Fruit fly (Drosophila melanogaster): Measurements from ENCODE around the gene ksh.
A peak's percentile ranks its signal among the peaks of the same experiment; 100 is the strongest.

Gene ksh

DNA sequence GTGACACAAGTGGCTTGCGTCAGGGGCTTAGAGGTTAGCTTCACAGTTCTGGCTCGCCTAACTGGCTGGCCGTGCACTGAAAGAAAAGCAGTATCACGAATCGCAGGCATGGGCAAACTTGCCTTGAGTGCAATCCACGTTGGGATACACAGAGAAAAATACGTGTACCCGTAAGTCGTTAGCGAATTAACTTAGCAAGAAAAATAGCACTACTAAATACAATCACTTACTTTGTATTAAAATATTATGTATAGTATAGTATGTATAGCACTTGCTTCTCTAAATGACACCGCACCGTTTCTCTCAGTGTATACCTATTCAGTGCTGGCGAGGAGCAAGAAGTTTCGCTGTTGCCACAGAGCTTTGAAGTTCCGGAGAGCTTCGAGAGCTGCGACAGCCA lies 41.7 kb downstream of the ksh start (continued):
- TF ChIP-seq Fer2 (tag; optimal IDR thresholded peaks at IDR 0.05) (no peak), lilli (GFP tag; optimal IDR thresholded peaks at IDR 0.05) (peak; percentile 31), Dll (GFP tag; IDR thresholded peaks at IDR 0.05; ENCODE audit: partially characterized antibody) (no peak), CoRest (tag; optimal IDR thresholded peaks at IDR 0.05) (peak; percentile 37), phol (tag; optimal IDR thresholded peaks at IDR 0.05) (peak; percentile 40), Oli (tag; optimal IDR thresholded peaks at IDR 0.05) (peak; percentile 48), CG17912 (GFP tag; optimal IDR thresholded peaks at IDR 0.05) (no peak), Abd-B (GFP tag; optimal IDR thresholded peaks at IDR 0.05) (peak; percentile 38), CG10979 (tag; optimal IDR thresholded peaks at IDR 0.05) (peak; percentile 38), inv (GFP tag; IDR thresholded peaks at IDR 0.05; ENCODE audit: partially characterized antibody) (no peak), zfh2 (GFP tag; optimal IDR thresholded peaks at IDR 0.05) (no peak), CG12236 (GFP tag; optimal IDR thresholded peaks at IDR 0.05) (no peak), CG17612 (GFP tag; IDR thresholded peaks at IDR 0.05) (no peak), Dip2 (GFP tag; IDR thresholded peaks at IDR 0.05) (no peak), caup (GFP tag; optimal IDR thresholded peaks at IDR 0.05; ENCODE audit: severe bottlenecking) (peak; percentile 39), Optix (GFP tag; IDR thresholded peaks at IDR 0.05) (no peak), HLH3B (GFP tag; IDR thresholded peaks at IDR 0.05) (peak; percentile 43; the same call in 1 of the 2 replicates), usp (GFP tag; optimal IDR thresholded peaks at IDR 0.05) (no peak), amos (GFP tag; IDR thresholded peaks at IDR 0.05; ENCODE audit: partially characterized antibody) (no peak), scrt (GFP tag; optimal IDR thresholded peaks at IDR 0.05) (peak; percentile 34), unpg (GFP tag; optimal IDR thresholded peaks at IDR 0.05) (peak; percentile 53), NFAT (GFP tag; IDR thresholded peaks at IDR 0.05) (no peak), Fer3 (tag; optimal IDR thresholded peaks at IDR 0.05) (peak; percentile 47), bab2 (GFP tag; optimal IDR thresholded peaks at IDR 0.05) (no peak), CG11456 (GFP tag; IDR thresholded peaks at IDR 0.05) (0 out of 3 replicates have a peak, but pooled peaks have one; percentile 45), H2.0 (GFP tag; IDR thresholded peaks at IDR 0.05) (peak; percentile 28; the same call in 1 of the 2 replicates), CG5245 (GFP tag; optimal IDR thresholded peaks at IDR 0.05) (peak; percentile 22), Ets65A (GFP tag) (peak; percentile 84), CG2712 (tag; optimal IDR thresholded peaks at IDR 0.05) (peak; percentile 35), tio (GFP tag; optimal IDR thresholded peaks at IDR 0.05) (no peak), Awh (GFP tag; IDR thresholded peaks at IDR 0.05) (0 out of 2 replicates have a peak, but pooled peaks have one; percentile 15), CG6765 (GFP tag; optimal IDR thresholded peaks at IDR 0.05) (peak; percentile 18), danr (GFP tag; IDR thresholded peaks at IDR 0.05) (0 out of 2 replicates have a peak, but pooled peaks have one; percentile 20), Hsf (GFP tag; optimal IDR thresholded peaks at IDR 0.05) (peak; percentile 26), CG18619 (GFP tag; optimal IDR thresholded peaks at IDR 0.05) (peak; percentile 27), al (GFP tag; IDR thresholded peaks at IDR 0.05) (no peak), H15 (GFP tag; IDR thresholded peaks at IDR 0.05) (0 out of 3 replicates have a peak, but pooled peaks have one; percentile 50), Dek (tag; optimal IDR thresholded peaks at IDR 0.05) (peak; percentile 34), Sry-δ (GFP tag; optimal IDR thresholded peaks at IDR 0.05) (no peak), tin (GFP tag; optimal IDR thresholded peaks at IDR 0.05) (peak; percentile 36), Ptx1 (GFP tag; IDR thresholded peaks at IDR 0.05) (peak; percentile 47; the same call in 1 of the 2 replicates), z (GFP tag; IDR thresholded peaks at IDR 0.05) (no peak), Xbp1 (GFP tag; optimal IDR thresholded peaks at IDR 0.05) (peak; percentile 48), CG11398 (GFP tag; optimal IDR thresholded peaks at IDR 0.05) (no peak), CG4730 (GFP tag; IDR thresholded peaks at IDR 0.05) (no peak), CG17359 (tag; optimal IDR thresholded peaks at IDR 0.05) (peak; percentile 46), Bdp1 (GFP tag; optimal IDR thresholded peaks at IDR 0.05) (no peak), prd (optimal IDR thresholded peaks at IDR 0.05) (no peak), prd (GFP tag; IDR thresholded peaks at IDR 0.05) (peak; percentile 47; the same call in 2 of the 3 replicates), stwl (tag; optimal IDR thresholded peaks at IDR 0.05) (no peak), CG2678 (tag; optimal IDR thresholded peaks at IDR 0.05) (peak; percentile 67)
